Fruit fly (Drosophila melanogaster): ENCODE data around the gene CG32119.

DNA sequence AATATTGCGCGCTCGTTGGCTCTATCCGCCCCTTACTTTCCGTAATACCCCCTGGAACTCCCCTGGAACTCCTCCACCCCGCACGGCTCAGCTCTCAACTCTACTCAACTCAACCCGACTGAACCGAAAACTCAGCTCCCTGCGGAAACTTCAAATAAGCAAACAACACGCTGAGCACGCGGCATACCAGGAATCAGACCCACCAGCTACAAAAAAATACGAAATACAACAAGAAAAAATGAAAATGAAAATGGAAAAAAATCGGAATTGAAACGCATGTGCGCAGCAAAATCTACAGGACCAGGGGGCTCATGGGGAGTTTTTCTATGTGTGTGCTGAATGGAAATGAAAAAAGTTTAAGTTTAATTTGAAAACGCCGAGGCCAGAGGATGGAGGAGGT is 38.1 kb upstream of the CG32119 start:
- TF ChIP-seq pan (optimal IDR thresholded peaks at IDR 0.05), result no peak
- TF ChIP-seq Hnf4 (GFP tag; optimal IDR thresholded peaks at IDR 0.05), result no peak
- TF ChIP-seq Dif (GFP tag; optimal IDR thresholded peaks at IDR 0.05; ENCODE audit: partially characterized antibody), result no peak
- no peak for TF ChIP-seq OdsH (GFP tag; optimal IDR thresholded peaks at IDR 0.05)
- TF ChIP-seq Sp1 (GFP tag; optimal IDR thresholded peaks at IDR 0.05), result no peak
- TF ChIP-seq lola (GFP tag; optimal IDR thresholded peaks at IDR 0.05), result no peak
